Fruit fly (Drosophila melanogaster): ENCODE data around the gene sog.

Gene sog

dm6 chrX:15653364-15653809 lies 20.2 kb upstream of the sog start (continued):
- TF ChIP-seq CG2120 (GFP tag; optimal IDR thresholded peaks at IDR 0.05) (peak; percentile 15), CG9437 (GFP tag; optimal IDR thresholded peaks at IDR 0.05) (no peak), CG30431 (GFP tag; optimal IDR thresholded peaks at IDR 0.05) (no peak), CG17359 (tag; optimal IDR thresholded peaks at IDR 0.05) (peak; percentile 49), nerfin-2 (GFP tag; IDR thresholded peaks at IDR 0.05; ENCODE audit: partially characterized antibody) (peak; percentile 80), zen2 (GFP tag; IDR thresholded peaks at IDR 0.05; ENCODE audit: partially characterized antibody) (0 out of 3 replicates have a peak, but pooled peaks have one; percentile 27), CG17568 (GFP tag; optimal IDR thresholded peaks at IDR 0.05) (no peak), CrebB (tag; optimal IDR thresholded peaks at IDR 0.05) (no peak), salm (tag; optimal IDR thresholded peaks at IDR 0.05) (no peak), insv (GFP tag; optimal IDR thresholded peaks at IDR 0.05) (peak in 1 of 2 experiments; percentile 4), HmgZ (tag; optimal IDR thresholded peaks at IDR 0.05) (peak; percentile 35), cad (GFP tag; optimal IDR thresholded peaks at IDR 0.05) (no peak), Oaz (GFP tag; IDR thresholded peaks at IDR 0.05) (no peak), sna (GFP tag; IDR thresholded peaks at IDR 0.05; ENCODE audit: partially characterized antibody) (peak; percentile 76), danr (GFP tag; IDR thresholded peaks at IDR 0.05) (no peak), z (GFP tag; IDR thresholded peaks at IDR 0.05) (no peak), CG17385 (GFP tag; optimal IDR thresholded peaks at IDR 0.05) (no peak), unpg (GFP tag; optimal IDR thresholded peaks at IDR 0.05) (peak; percentile 32), CG7963 (GFP tag; IDR thresholded peaks at IDR 0.05; ENCODE audit: partially characterized antibody) (peak; percentile 63), ken (GFP tag; IDR thresholded peaks at IDR 0.05) (0 out of 3 replicates have a peak, but pooled peaks have one; percentile 25), CG10321 (GFP tag; IDR thresholded peaks at IDR 0.05) (no peak), ab (GFP tag; optimal IDR thresholded peaks at IDR 0.05) (no peak), crp (GFP tag; optimal IDR thresholded peaks at IDR 0.05) (no peak), CG12071 (GFP tag; optimal IDR thresholded peaks at IDR 0.05) (no peak), CG8765 (GFP tag; IDR thresholded peaks at IDR 0.05) (0 out of 2 replicates have a peak, but pooled peaks have one; percentile 27), CG34224 (GFP tag; IDR thresholded peaks at IDR 0.05; ENCODE audit: partially characterized antibody) (peak; percentile 65; the same call in 1 of the 3 replicates), CG1792 (GFP tag; optimal IDR thresholded peaks at IDR 0.05) (no peak), Xbp1 (GFP tag; optimal IDR thresholded peaks at IDR 0.05) (peak; percentile 68), CG4360 (GFP tag; IDR thresholded peaks at IDR 0.05) (no peak), Tbp (GFP tag; optimal IDR thresholded peaks at IDR 0.05) (no peak), CG1024 (GFP tag; IDR thresholded peaks at IDR 0.05) (peak; percentile 31; the same call in 1 of the 2 replicates), onecut (GFP tag; IDR thresholded peaks at IDR 0.05) (peak; percentile 47; the same call in 1 of the 2 replicates), tgo (GFP tag; IDR thresholded peaks at IDR 0.05) (peak; percentile 46; the same call in 2 of the 3 replicates), nmo (GFP tag; optimal IDR thresholded peaks at IDR 0.05) (peak; percentile 38), CG10543 (GFP tag; optimal IDR thresholded peaks at IDR 0.05) (no peak), CG9797 (GFP tag; optimal IDR thresholded peaks at IDR 0.05) (no peak), CG16813 (GFP tag; IDR thresholded peaks at IDR 0.05; ENCODE audit: partially characterized antibody) (peak; percentile 81), Atf3 (GFP tag; optimal IDR thresholded peaks at IDR 0.05) (no peak), hbn (GFP tag; IDR thresholded peaks at IDR 0.05; ENCODE audit: partially characterized antibody) (no peak), grn (GFP tag; optimal IDR thresholded peaks at IDR 0.05) (no peak), Gsc (GFP tag; IDR thresholded peaks at IDR 0.05) (no peak), lov (optimal IDR thresholded peaks at IDR 0.05) (no peak), lov (GFP tag; IDR thresholded peaks at IDR 0.05) (peak; percentile 15; the same call in 1 of the 3 replicates), odd (GFP tag; optimal IDR thresholded peaks at IDR 0.05) (no peak), twi (tag; optimal IDR thresholded peaks at IDR 0.05) (no peak), Fer3 (tag; optimal IDR thresholded peaks at IDR 0.05) (peak; percentile 6), CG16815 (GFP tag; optimal IDR thresholded peaks at IDR 0.05) (no peak), h (optimal IDR thresholded peaks at IDR 0.05) (no peak), MESR4 (GFP tag; optimal IDR thresholded peaks at IDR 0.05) (no peak), lilli (GFP tag; optimal IDR thresholded peaks at IDR 0.05) (no peak), Dek (tag; optimal IDR thresholded peaks at IDR 0.05) (peak; percentile 24)
